Worm (Caenorhabditis elegans) whole organism, midembryonic: ENCODE data around the gene hsp-110.

Experiments used
- T22C8.4 ChIP-seq: fragments of 200-800 bp; sonication (Bioruptor generic); IDR thresholded peaks from 2 replicates; pipeline ENCODE4 v1.3.6; 2022; ENCODE audit warnings: missing genetic modification characterization, missing compliant biosample characterization
- cog-1 ChIP-seq: sonication (generic microtip); optimal IDR thresholded peaks from 2 replicates; lab custom pipeline; 2016; ENCODE audit warnings: missing genetic modification characterization, missing compliant biosample characterization
- flt-1 ChIP-seq: fragments of 200-800 bp; sonication (Bioruptor generic); IDR thresholded peaks from 2 replicates; pipeline ENCODE4 v1.3.6; 2022; ENCODE audit warnings: missing genetic modification characterization, missing compliant biosample characterization
- klf-2 ChIP-seq: fragments of 200-800 bp; sonication (Bioruptor generic); conservative IDR thresholded peaks from 2 replicates; pipeline ENCODE4 v1.3.6; 2022; ENCODE audit warnings: missing genetic modification reagents, missing genetic modification characterization, missing compliant biosample characterization
- med-1 ChIP-seq: sonication (generic microtip); optimal IDR thresholded peaks from 2 replicates; lab custom pipeline; 2017; ENCODE audit warnings: missing genetic modification characterization, mild to moderate bottlenecking, missing compliant biosample characterization, antibody characterized with exemption, missing genetic modification reagents; ENCODE audit not compliant: insufficient read depth
- ref-1 ChIP-seq: fragments of 200-800 bp; sonication (Bioruptor generic); conservative IDR thresholded peaks from 2 replicates; pipeline ENCODE4 v1.3.6; 2022; ENCODE audit warnings: missing genetic modification reagents, missing genetic modification characterization, missing compliant biosample characterization
- tab-1 ChIP-seq: fragments of 200-800 bp; sonication (Bioruptor generic); IDR thresholded peaks from 2 replicates; pipeline ENCODE4 v1.3.6; 2022; ENCODE audit warnings: missing genetic modification characterization, missing compliant biosample characterization
- ztf-23 ChIP-seq: fragments of 200-800 bp; sonication (Bioruptor generic); IDR thresholded peaks from 2 replicates; pipeline ENCODE4 v1.3.6; 2022; ENCODE audit warnings: missing genetic modification reagents, missing genetic modification characterization, missing compliant biosample characterization
- ztf-29 ChIP-seq: fragments of 200-800 bp; sonication (Bioruptor generic); IDR thresholded peaks from 2 replicates; pipeline ENCODE4 v1.3.6; 2022; ENCODE audit warnings: missing genetic modification reagents, missing genetic modification characterization, missing compliant biosample characterization

hsp-110 gene

DNA sequence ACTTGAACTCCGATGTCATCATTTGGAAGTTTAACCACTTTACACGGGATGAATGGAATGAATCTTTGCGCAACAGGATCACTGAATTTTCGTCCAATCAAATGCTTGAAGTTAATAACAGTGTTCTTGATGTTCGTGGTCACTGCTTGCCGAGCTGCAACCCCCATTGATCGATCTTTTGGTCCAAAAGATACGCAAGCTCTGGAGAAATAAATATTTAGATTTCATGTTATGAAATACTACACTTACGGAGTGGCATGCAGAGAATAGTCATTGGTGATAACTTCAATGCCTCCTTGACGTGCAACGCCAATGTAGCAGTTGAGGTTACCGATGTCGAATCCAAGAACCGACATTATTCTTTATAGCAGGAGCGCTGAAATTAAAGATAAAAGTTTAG is at the start of gene hsp-110:
Gene hsp-110 (minus strand): TSS at position 376 of the 400 bp plus-strand sequence.
- TF ChIP-seq ztf-23 (GFP tag; lab: Robert Waterston, UW) (no peak), ztf-29 (GFP tag; lab: Robert Waterston, UW) (no peak), klf-2 (no peak), ref-1 (GFP tag; lab: Robert Waterston, UW) (no peak), T22C8.4 (GFP tag; lab: Robert Waterston, UW) (no peak), tab-1 (GFP tag; lab: Robert Waterston, UW) (no peak), cog-1 (tag; lab: Kevin White, UChicago) (no peak), med-1 (GFP tag; lab: Kevin White, UChicago) (no peak), flt-1 (GFP tag; lab: Robert Waterston, UW) (no peak)

DNA sequence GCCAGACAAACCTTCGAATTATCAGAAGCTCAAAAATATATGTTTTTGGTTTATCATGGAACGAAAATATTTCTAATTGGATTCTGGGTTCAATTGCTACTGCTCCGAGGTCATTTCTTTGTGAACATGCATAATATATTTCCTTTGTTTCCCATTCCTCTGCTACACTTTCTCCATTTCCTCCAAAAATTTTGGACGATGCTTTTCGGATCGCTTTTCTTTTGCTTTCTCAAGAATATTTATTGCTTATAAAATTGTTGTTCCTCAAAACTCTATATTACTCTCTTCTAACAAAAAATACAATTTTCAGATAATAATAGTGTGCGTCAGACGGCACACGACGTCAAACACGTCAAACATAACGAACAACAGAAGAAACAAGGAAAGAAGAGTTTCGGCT is 48.0 kb upstream of the hsp-110 start, which contains the start of gene pac-1:
Gene pac-1 (plus strand): TSS at position 301 of the 400 bp plus-strand sequence.
- TF ChIP-seq klf-2 (no peak), ztf-29 (GFP tag; lab: Robert Waterston, UW) (no peak), ref-1 (GFP tag; lab: Robert Waterston, UW) (no peak), tab-1 (GFP tag; lab: Robert Waterston, UW) (no peak), med-1 (GFP tag; lab: Kevin White, UChicago) (no peak), T22C8.4 (GFP tag; lab: Robert Waterston, UW) (no peak), ztf-23 (GFP tag; lab: Robert Waterston, UW) (no peak), cog-1 (tag; lab: Kevin White, UChicago) (no peak), flt-1 (GFP tag; lab: Robert Waterston, UW) (no peak)

DNA sequence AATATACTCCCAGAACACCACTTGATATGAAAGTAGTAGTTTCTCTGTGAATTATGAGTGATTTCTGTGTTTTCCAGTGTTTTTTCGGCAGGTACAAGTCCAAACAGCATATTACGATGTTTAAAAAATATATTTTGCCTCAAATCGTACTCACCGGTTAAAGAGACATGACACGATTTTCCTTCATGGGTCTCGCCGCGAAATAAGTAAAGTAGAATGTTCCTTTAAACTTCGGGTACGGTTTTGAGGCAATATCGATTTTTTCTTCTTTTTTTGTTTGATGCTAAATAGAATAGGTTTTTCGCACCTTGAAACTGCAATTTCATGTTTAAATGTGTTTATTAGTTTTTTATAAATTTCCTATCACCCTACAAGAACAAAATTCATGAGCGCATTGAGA is 45.2 kb upstream of the hsp-110 start:
- no peak for TF ChIP-seq med-1 (GFP tag; lab: Kevin White, UChicago)
- no peak for TF ChIP-seq ztf-23 (GFP tag; lab: Robert Waterston, UW)
- no peak for TF ChIP-seq cog-1 (tag; lab: Kevin White, UChicago)
- no peak for TF ChIP-seq klf-2
- no peak for TF ChIP-seq flt-1 (GFP tag; lab: Robert Waterston, UW)
- TF ChIP-seq tab-1 (GFP tag; lab: Robert Waterston, UW): no peak
- no peak for TF ChIP-seq ztf-29 (GFP tag; lab: Robert Waterston, UW)
- no peak for TF ChIP-seq ref-1 (GFP tag; lab: Robert Waterston, UW)
- no peak for TF ChIP-seq T22C8.4 (GFP tag; lab: Robert Waterston, UW)

DNA sequence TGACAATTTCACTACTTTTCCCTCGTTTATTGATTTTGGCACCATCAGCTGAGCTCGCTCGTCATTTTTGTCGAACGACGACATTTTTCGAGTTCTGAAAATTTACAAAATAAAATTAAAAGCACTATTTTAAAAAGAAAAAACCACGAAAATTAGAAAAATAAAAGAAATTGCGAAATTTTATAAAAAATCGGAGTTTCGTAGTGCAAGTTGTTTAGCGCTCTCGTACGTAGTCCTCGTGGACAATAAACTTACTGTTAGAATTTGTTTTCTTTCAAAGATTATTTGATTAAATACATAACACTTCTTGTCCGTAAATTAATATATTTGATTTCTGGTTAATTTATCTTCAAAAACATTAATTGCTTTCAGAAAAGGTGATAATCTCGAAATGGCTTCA is 43.5 kb upstream of the hsp-110 start, which contains the start of the genes ess-2 and F42H10.2:
Gene ess-2 (minus strand): TSS at position 99 of the 400 bp plus-strand sequence.
Gene F42H10.2 (plus strand): TSS at position 367 of the 400 bp plus-strand sequence.
- TF ChIP-seq ref-1 (GFP tag; lab: Robert Waterston, UW) (no peak), flt-1 (GFP tag; lab: Robert Waterston, UW) (no peak), cog-1 (tag; lab: Kevin White, UChicago) (no peak), med-1 (GFP tag; lab: Kevin White, UChicago) (no peak), ztf-23 (GFP tag; lab: Robert Waterston, UW) (no peak), ztf-29 (GFP tag; lab: Robert Waterston, UW) (no peak), T22C8.4 (GFP tag; lab: Robert Waterston, UW) (no peak), tab-1 (GFP tag; lab: Robert Waterston, UW) (no peak), klf-2 (no peak)

DNA sequence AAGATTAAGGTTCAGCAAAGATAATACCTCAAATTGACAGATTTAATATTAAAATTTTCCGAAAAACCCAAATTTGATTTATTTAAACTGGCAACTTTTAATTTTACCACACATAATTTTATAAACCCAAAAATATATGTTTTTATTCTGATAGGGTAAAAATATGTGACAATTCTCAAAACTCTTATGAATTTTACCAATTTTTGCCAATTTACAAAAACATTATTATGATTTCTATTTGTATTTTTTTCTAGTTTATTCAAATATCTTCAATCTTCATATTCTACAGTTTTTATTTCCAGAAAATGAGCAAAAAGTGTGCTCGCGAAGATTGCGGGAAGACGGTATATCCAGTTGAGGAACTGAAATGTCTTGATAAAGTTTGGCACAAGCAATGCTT is 37.1 kb upstream of the hsp-110 start, which contains the start of gene F42H10.3:
Gene F42H10.3 (plus strand): TSS at position 301 of the 400 bp plus-strand sequence.
- TF ChIP-seq klf-2 (no peak), ref-1 (GFP tag; lab: Robert Waterston, UW) (no peak), cog-1 (tag; lab: Kevin White, UChicago) (no peak), ztf-29 (GFP tag; lab: Robert Waterston, UW) (no peak), med-1 (GFP tag; lab: Kevin White, UChicago) (no peak), tab-1 (GFP tag; lab: Robert Waterston, UW) (no peak), T22C8.4 (GFP tag; lab: Robert Waterston, UW) (no peak), ztf-23 (GFP tag; lab: Robert Waterston, UW) (no peak), flt-1 (GFP tag; lab: Robert Waterston, UW) (no peak)

DNA sequence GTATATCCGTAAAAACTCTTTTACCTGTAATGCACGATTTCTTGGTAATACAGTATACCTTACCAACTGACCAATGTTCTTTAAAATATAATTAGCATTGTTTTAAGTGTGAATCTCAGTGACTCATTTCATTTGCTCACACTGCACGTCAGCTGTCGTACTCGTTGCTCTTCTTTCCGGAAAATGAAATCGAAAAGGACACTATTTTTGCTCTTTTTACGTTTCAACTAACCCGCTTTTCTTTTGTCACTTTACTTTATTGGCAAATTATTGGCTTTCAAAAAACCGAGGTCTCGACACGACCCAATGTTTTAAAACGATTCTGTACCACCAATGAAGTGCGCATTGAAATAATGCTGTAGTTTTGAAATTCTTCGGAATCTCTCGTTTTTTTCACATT is 33.6 kb upstream of the hsp-110 start, which contains the start of gene F42H10.6:
Gene F42H10.6 (minus strand): TSS at position 101 of the 400 bp plus-strand sequence.
- TF ChIP-seq ref-1 (GFP tag; lab: Robert Waterston, UW) (no peak), T22C8.4 (GFP tag; lab: Robert Waterston, UW) (no peak), tab-1 (GFP tag; lab: Robert Waterston, UW) (no peak), ztf-23 (GFP tag; lab: Robert Waterston, UW) (no peak), klf-2 (no peak), flt-1 (GFP tag; lab: Robert Waterston, UW) (no peak), ztf-29 (GFP tag; lab: Robert Waterston, UW) (no peak), med-1 (GFP tag; lab: Kevin White, UChicago) (no peak), cog-1 (tag; lab: Kevin White, UChicago) (no peak)

DNA sequence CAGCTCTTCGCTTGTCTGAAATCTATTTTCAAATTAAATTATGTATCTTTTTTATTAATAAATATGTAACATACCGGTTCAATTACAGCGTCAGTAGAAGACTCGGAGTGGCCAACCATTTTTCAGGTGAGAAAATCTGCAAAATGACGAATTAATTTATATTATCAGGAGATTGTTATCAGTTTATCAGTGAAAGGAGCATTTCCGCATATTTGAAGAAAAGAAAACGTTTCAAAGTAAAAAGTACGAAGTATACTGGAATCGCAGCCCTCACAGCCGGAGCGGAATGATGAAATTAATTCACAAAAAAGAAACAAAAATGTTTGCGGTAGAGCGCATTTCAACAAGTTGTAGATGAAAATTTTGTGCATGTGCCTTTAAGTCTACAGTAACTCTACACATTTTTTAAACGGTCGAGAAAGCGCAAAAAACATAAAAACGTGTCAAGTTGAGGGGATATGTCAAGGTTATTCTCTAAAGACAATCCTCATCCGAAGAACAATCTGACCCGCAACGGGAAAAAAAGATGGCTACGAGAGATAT is 32.7 kb upstream of the hsp-110 start:
- TF ChIP-seq ztf-29 (GFP tag; lab: Robert Waterston, UW): no peak
- TF ChIP-seq cog-1 (tag; lab: Kevin White, UChicago): no peak
- no peak for TF ChIP-seq flt-1 (GFP tag; lab: Robert Waterston, UW)
- TF ChIP-seq ztf-23 (GFP tag; lab: Robert Waterston, UW): no peak
- no peak for TF ChIP-seq tab-1 (GFP tag; lab: Robert Waterston, UW)
- TF ChIP-seq T22C8.4 (GFP tag; lab: Robert Waterston, UW): no peak
- TF ChIP-seq ref-1 (GFP tag; lab: Robert Waterston, UW): no peak
- no peak for TF ChIP-seq klf-2

DNA sequence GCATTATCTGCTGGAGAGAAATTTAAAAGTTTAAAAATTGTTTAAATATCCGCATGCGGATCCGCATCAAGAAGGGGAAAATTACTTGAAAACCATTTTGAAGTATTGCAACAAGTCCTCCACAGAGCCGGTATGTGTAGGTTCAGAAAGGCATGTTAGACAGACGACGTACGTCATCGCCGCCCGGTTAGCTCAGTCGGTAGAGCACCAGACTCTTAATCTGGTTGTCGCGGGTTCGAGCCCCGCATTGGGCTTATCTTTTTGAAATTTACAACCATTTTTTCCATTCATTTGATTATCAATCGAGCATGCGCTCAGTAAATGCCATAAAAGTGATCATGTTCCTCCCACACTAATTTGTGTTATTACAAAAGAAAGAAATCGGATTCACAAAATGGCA is 26.6 kb upstream of the hsp-110 start:
- TF ChIP-seq flt-1 (GFP tag; lab: Robert Waterston, UW): no peak
- TF ChIP-seq ref-1 (GFP tag; lab: Robert Waterston, UW): no peak
- no peak for TF ChIP-seq T22C8.4 (GFP tag; lab: Robert Waterston, UW)
- TF ChIP-seq klf-2: no peak
- TF ChIP-seq ztf-23 (GFP tag; lab: Robert Waterston, UW): no peak
- no peak for TF ChIP-seq ztf-29 (GFP tag; lab: Robert Waterston, UW)
- TF ChIP-seq med-1 (GFP tag; lab: Kevin White, UChicago): no peak
- TF ChIP-seq cog-1 (tag; lab: Kevin White, UChicago): no peak
- TF ChIP-seq tab-1 (GFP tag; lab: Robert Waterston, UW): no peak
